Fruit fly (Drosophila melanogaster) Kc167 (cell line): Measurements from ENCODE around the gene salm.

Experiments used
- Sin3A ChIP-seq: fragments of >200 bp; optimal IDR thresholded peaks from 2 replicates; lab custom pipeline; 2018; ENCODE audit warnings: missing external identifiers
- h ChIP-seq: fragments of >200 bp; optimal IDR thresholded peaks from 3 replicates; lab custom pipeline; 2018; ENCODE audit warnings: missing external identifiers
- psq ChIP-seq: fragments of >200 bp; optimal IDR thresholded peaks from 2 replicates; lab custom pipeline; 2017; ENCODE audit warnings: missing external identifiers

- TF ChIP-seq psq (no peak), Sin3A (no peak), h (lab: Kevin White, UChicago) (no peak)
These were observed 39.9 kb downstream of the salm start for dm6 chr2L:11405514-11405913.
